Fruit fly (Drosophila melanogaster) whole organism, embryonic: Measurements from ENCODE around the gene scyl.

Experiments used
- Abd-B ChIP-seq: fragments of 200-800 bp; sonication (Bioruptor generic); optimal IDR thresholded peaks from 2 replicates; lab custom pipeline; 2018; ENCODE audit warnings: missing biosample characterization, mild to moderate bottlenecking, missing genetic modification characterization, moderate library complexity
- Atf3 ChIP-seq: fragments of 200-800 bp; sonication (Bioruptor generic); optimal IDR thresholded peaks from 3 replicates; lab custom pipeline; 2016; ENCODE audit warnings: missing biosample characterization, missing genetic modification characterization
- Bteb2 ChIP-seq: fragments of 200-800 bp; sonication (Bioruptor generic); optimal IDR thresholded peaks from 2 replicates; lab custom pipeline; 2016; ENCODE audit warnings: missing biosample characterization, missing genetic modification characterization
- CG10209 ChIP-seq: fragments of 200-800 bp; sonication (Bioruptor generic); optimal IDR thresholded peaks from 3 replicates; lab custom pipeline; 2017; ENCODE audit warnings: missing biosample characterization, mild to moderate bottlenecking, missing genetic modification characterization, missing genetic modification reagents
- CG10462 ChIP-seq: fragments of 200-800 bp; sonication (Bioruptor generic); optimal IDR thresholded peaks from 2 replicates; lab custom pipeline; 2016; ENCODE audit warnings: missing biosample characterization, missing genetic modification characterization
- CG12769 ChIP-seq: fragments of 200-800 bp; sonication (Bioruptor generic); optimal IDR thresholded peaks from 2 replicates; lab custom pipeline; 2019; ENCODE audit warnings: missing biosample characterization, mild to moderate bottlenecking, missing genetic modification characterization, moderate library complexity
- CG13287 ChIP-seq: fragments of 200-800 bp; sonication (Bioruptor generic); IDR thresholded peaks from 2 replicates; pipeline ENCODE4 v1.3.6; 2022; ENCODE audit warnings: missing biosample characterization, missing genetic modification characterization; ENCODE audit not compliant: partially characterized antibody
- CG13424 ChIP-seq: fragments of 200-800 bp; sonication (Bioruptor generic); optimal IDR thresholded peaks from 2 replicates; lab custom pipeline; 2019; ENCODE audit warnings: missing biosample characterization, mild to moderate bottlenecking, missing genetic modification characterization, moderate library complexity
- CG13624 ChIP-seq: fragments of 200-800 bp; sonication (Bioruptor generic); optimal IDR thresholded peaks from 2 replicates; lab custom pipeline; 2016; ENCODE audit warnings: missing biosample characterization, missing genetic modification characterization
- CG14441 ChIP-seq: fragments of 200-800 bp; sonication (Bioruptor generic); IDR thresholded peaks from 2 replicates; pipeline ENCODE4 v1.3.6; 2022; ENCODE audit warnings: missing biosample characterization, missing genetic modification characterization
- CG1603 ChIP-seq: fragments of 200-800 bp; sonication (Bioruptor generic); optimal IDR thresholded peaks from 2 replicates; lab custom pipeline; 2019; ENCODE audit warnings: missing biosample characterization, mild to moderate bottlenecking, missing genetic modification characterization, moderate library complexity
- CG1647 ChIP-seq: fragments of 200-800 bp; sonication (Bioruptor generic); optimal IDR thresholded peaks from 3 replicates; lab custom pipeline; 2016; ENCODE audit warnings: missing biosample characterization, missing genetic modification characterization
- CG16863 ChIP-seq: fragments of 200-800 bp; sonication (Bioruptor generic); optimal IDR thresholded peaks from 3 replicates; lab custom pipeline; 2016; ENCODE audit warnings: missing biosample characterization, missing genetic modification characterization
- CG17802 ChIP-seq: fragments of 200-800 bp; sonication (Bioruptor generic); optimal IDR thresholded peaks from 2 replicates; lab custom pipeline; 2018; ENCODE audit warnings: missing biosample characterization, mild to moderate bottlenecking, missing genetic modification characterization, moderate library complexity
- CG30431 ChIP-seq: fragments of 200-800 bp; sonication (Bioruptor generic); optimal IDR thresholded peaks from 2 replicates; lab custom pipeline; 2017; ENCODE audit warnings: missing biosample characterization, missing genetic modification characterization
- CG33557 ChIP-seq: fragments of 200-800 bp; sonication (Bioruptor generic); optimal IDR thresholded peaks from 2 replicates; lab custom pipeline; 2019; ENCODE audit warnings: missing biosample characterization, mild to moderate bottlenecking, missing genetic modification characterization, moderate library complexity
- CG4424 ChIP-seq: fragments of 200-800 bp; sonication (Bioruptor generic); optimal IDR thresholded peaks from 3 replicates; lab custom pipeline; 2016; ENCODE audit warnings: missing biosample characterization, missing genetic modification characterization
- CG4820 ChIP-seq: fragments of 200-800 bp; sonication (Bioruptor generic); optimal IDR thresholded peaks from 3 replicates; lab custom pipeline; 2016; ENCODE audit warnings: missing biosample characterization, missing genetic modification characterization
- CG5953 ChIP-seq: fragments of 200-800 bp; sonication (Bioruptor generic); IDR thresholded peaks from 2 replicates; pipeline ENCODE4 v1.3.6; 2022; ENCODE audit warnings: missing biosample characterization, missing genetic modification characterization
- CG6854 ChIP-seq: fragments of 200-800 bp; sonication (Bioruptor generic); optimal IDR thresholded peaks from 3 replicates; lab custom pipeline; 2017; ENCODE audit warnings: missing biosample characterization, mild to moderate bottlenecking, missing genetic modification characterization
- CG7556 ChIP-seq: fragments of 200-800 bp; sonication (Bioruptor generic); optimal IDR thresholded peaks from 2 replicates; lab custom pipeline; 2017; ENCODE audit warnings: missing biosample characterization, mild to moderate bottlenecking, missing genetic modification characterization
- CG7839 ChIP-seq: fragments of 200-800 bp; sonication (Bioruptor generic); optimal IDR thresholded peaks from 3 replicates; lab custom pipeline; 2018; ENCODE audit warnings: missing biosample characterization, mild to moderate bottlenecking, missing genetic modification characterization, moderate library complexity
- CG8478 ChIP-seq: fragments of >200 bp; optimal IDR thresholded peaks from 2 replicates; lab custom pipeline; 2018
- CG9437 ChIP-seq: fragments of 200-800 bp; sonication (Bioruptor generic); optimal IDR thresholded peaks from 2 replicates; lab custom pipeline; 2018; ENCODE audit warnings: missing biosample characterization, mild to moderate bottlenecking, missing genetic modification characterization
- Chrac-16 ChIP-seq: fragments of 200-800 bp; sonication (Bioruptor generic); optimal IDR thresholded peaks from 3 replicates; lab custom pipeline; 2016; ENCODE audit warnings: missing biosample characterization, missing genetic modification characterization
- CrebB ChIP-seq: fragments of 200-800 bp; sonication (Bioruptor generic); optimal IDR thresholded peaks from 3 replicates; lab custom pipeline; 2018; ENCODE audit warnings: missing biosample characterization, mild to moderate bottlenecking, missing genetic modification characterization
- Dad ChIP-seq: fragments of 200-800 bp; sonication (Bioruptor generic); optimal IDR thresholded peaks from 3 replicates; lab custom pipeline; 2016; ENCODE audit warnings: missing biosample characterization, missing genetic modification characterization
- Deaf1 ChIP-seq: fragments of 200-800 bp; optimal IDR thresholded peaks from 3 replicates; lab custom pipeline; 2019; ENCODE audit warnings: missing biosample characterization, mild to moderate bottlenecking, missing genetic modification characterization, moderate library complexity
- Dll ChIP-seq: fragments of 200-800 bp; sonication (Bioruptor generic); IDR thresholded peaks from 4 replicates; pipeline ENCODE4 v1.3.6; 2022; ENCODE audit warnings: missing biosample characterization, missing genetic modification characterization; ENCODE audit not compliant: partially characterized antibody
- Hr3 ChIP-seq: fragments of 200-800 bp; sonication (Bioruptor generic); optimal IDR thresholded peaks from 3 replicates; lab custom pipeline; 2016; ENCODE audit warnings: missing biosample characterization, missing genetic modification characterization
- Hr51 ChIP-seq, 2 experiments: fragments of 200-800 bp; sonication (Bioruptor generic); optimal IDR thresholded peaks; 2 replicates in 1 of 2; 3 replicates in 1 of 2; lab custom pipeline; 2016 to 2018; ENCODE audit warnings: missing biosample characterization in 2 of 2, missing genetic modification characterization in 2 of 2, mild to moderate bottlenecking in 1 of 2, moderate library complexity in 1 of 2
- NK7.1 ChIP-seq: fragments of 200-800 bp; sonication (Bioruptor generic); optimal IDR thresholded peaks from 3 replicates; lab custom pipeline; 2016; ENCODE audit warnings: missing biosample characterization, missing genetic modification characterization
- Nf-YA ChIP-seq: fragments of 200-800 bp; sonication (Bioruptor generic); IDR thresholded peaks from 2 replicates; pipeline ENCODE4 v1.3.6; 2022; ENCODE audit warnings: missing biosample characterization, missing genetic modification characterization
- Oli ChIP-seq: fragments of 200-800 bp; sonication (Bioruptor generic); optimal IDR thresholded peaks from 2 replicates; lab custom pipeline; 2018; ENCODE audit warnings: missing biosample characterization, mild to moderate bottlenecking, missing genetic modification characterization, moderate library complexity
- Sox102F ChIP-seq: fragments of 200-800 bp; sonication (Bioruptor generic); optimal IDR thresholded peaks from 2 replicates; lab custom pipeline; 2018; ENCODE audit warnings: missing biosample characterization, mild to moderate bottlenecking, missing genetic modification characterization, moderate library complexity
- ci ChIP-seq: fragments of 200-800 bp; sonication (Bioruptor generic); IDR thresholded peaks from 3 replicates; pipeline ENCODE4 v1.3.6; 2022; ENCODE audit warnings: missing biosample characterization, missing genetic modification characterization
- crp ChIP-seq, 2 experiments: fragments of 200-800 bp; sonication (Bioruptor generic); optimal IDR thresholded peaks; 2 replicates in 1 of 2; 3 replicates in 1 of 2; lab custom pipeline; 2017; ENCODE audit warnings: missing biosample characterization in 2 of 2, missing genetic modification characterization in 2 of 2, mild to moderate bottlenecking in 1 of 2, moderate library complexity in 1 of 2
- fd96Cb ChIP-seq: fragments of 200-800 bp; sonication (Bioruptor generic); optimal IDR thresholded peaks from 2 replicates; lab custom pipeline; 2018; ENCODE audit warnings: missing biosample characterization, mild to moderate bottlenecking, missing genetic modification characterization, moderate library complexity
- grau ChIP-seq: fragments of 200-800 bp; optimal IDR thresholded peaks from 3 replicates; lab custom pipeline; 2019; ENCODE audit warnings: missing biosample characterization, mild to moderate bottlenecking, missing genetic modification characterization, moderate library complexity
- gsb-n ChIP-seq: fragments of 200-800 bp; sonication (Bioruptor generic); optimal IDR thresholded peaks from 3 replicates; lab custom pipeline; 2018; ENCODE audit warnings: missing biosample characterization, mild to moderate bottlenecking, missing genetic modification characterization
- knrl ChIP-seq: fragments of 200-800 bp; sonication (Bioruptor generic); IDR thresholded peaks from 3 replicates; pipeline ENCODE4 v1.3.6; 2022; ENCODE audit warnings: missing biosample characterization, missing genetic modification characterization; ENCODE audit not compliant: partially characterized antibody
- lola ChIP-seq, 3 experiments: fragments of >200 bp in 2 of 3; fragments of 200-800 bp in 1 of 3; sonication (Bioruptor generic) in 1 of 3; optimal IDR thresholded peaks; 2 replicates each; lab custom pipeline; 2017 to 2019; ENCODE audit warnings: missing biosample characterization in 3 of 3, missing genetic modification characterization in 3 of 3, mild to moderate bottlenecking in 1 of 3, moderate library complexity in 1 of 3
- org-1 ChIP-seq: fragments of 200-800 bp; sonication (Bioruptor generic); optimal IDR thresholded peaks from 2 replicates; lab custom pipeline; 2017; ENCODE audit warnings: missing biosample characterization, missing genetic modification characterization
- phol ChIP-seq: fragments of 200-800 bp; sonication (Bioruptor generic); optimal IDR thresholded peaks from 3 replicates; lab custom pipeline; 2018; ENCODE audit warnings: missing biosample characterization, mild to moderate bottlenecking, missing genetic modification characterization, moderate library complexity
- sima ChIP-seq: fragments of 200-800 bp; sonication (Bioruptor generic); optimal IDR thresholded peaks from 2 replicates; lab custom pipeline; 2016; ENCODE audit warnings: missing biosample characterization, missing genetic modification characterization
- unpg ChIP-seq: fragments of 200-800 bp; sonication (Bioruptor generic); optimal IDR thresholded peaks from 3 replicates; lab custom pipeline; 2018; ENCODE audit warnings: missing biosample characterization, mild to moderate bottlenecking, missing genetic modification characterization, moderate library complexity
- vvl ChIP-seq: fragments of 200-800 bp; sonication (Bioruptor generic); IDR thresholded peaks from 2 replicates; pipeline ENCODE4 v1.3.6; 2022; ENCODE audit warnings: missing biosample characterization, missing genetic modification characterization
- yki ChIP-seq: fragments of >200 bp; optimal IDR thresholded peaks from 3 replicates; lab custom pipeline; 2018
- zfh1 ChIP-seq: fragments of 200-800 bp; sonication (Bioruptor generic); IDR thresholded peaks from 3 replicates; pipeline ENCODE4 v1.3.6; 2022; ENCODE audit warnings: missing biosample characterization, missing genetic modification characterization

scyl gene

DNA sequence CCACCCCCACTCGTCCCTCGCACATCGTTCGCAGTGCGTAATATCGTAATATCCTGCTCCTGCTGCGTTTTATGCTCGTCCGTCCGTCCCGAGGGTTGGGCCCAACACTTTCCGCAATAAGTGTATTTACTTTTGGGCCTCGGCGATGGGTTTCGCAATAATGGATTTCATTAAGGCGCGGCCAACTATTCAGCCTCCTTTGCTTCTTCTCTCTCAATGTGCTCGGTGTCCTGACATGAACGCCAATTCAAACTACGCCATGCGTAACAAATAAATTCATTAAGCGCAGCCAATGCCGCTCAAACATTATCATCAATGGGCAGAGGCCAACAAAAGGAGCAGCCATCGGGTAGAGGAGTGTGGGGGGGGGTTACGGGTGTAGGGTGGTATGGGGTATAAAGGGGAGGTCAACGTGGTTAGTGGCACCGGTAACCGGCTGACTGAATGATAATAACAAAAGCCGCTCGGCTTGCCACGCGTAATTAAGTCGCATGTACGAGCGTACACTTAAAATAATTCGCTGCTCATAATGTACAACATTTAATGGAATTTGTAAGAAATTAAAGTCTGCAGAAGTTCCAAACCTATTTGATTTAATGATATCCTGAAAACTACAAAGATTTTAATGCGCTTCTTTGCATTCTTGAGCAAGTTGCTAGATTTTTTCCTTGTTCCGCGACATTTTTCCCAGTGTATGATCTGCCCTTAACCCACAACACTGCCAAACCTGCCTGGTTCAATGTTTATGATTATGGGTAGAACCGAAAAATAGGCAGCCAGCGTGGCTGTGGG is 51.5 kb downstream of the scyl start (continued):
- TF ChIP-seq knrl (GFP tag; lab: Robert Waterston, UW) (no peak), gsb-n (tag; lab: Kevin White, UChicago) (peak; percentile 8), CG5953 (GFP tag; lab: Robert Waterston, UW) (no peak), CG12769 (tag; lab: Kevin White, UChicago) (peak; percentile 18), CG13624 (peak; percentile 53), CG33557 (GFP tag; lab: Kevin White, UChicago) (peak; percentile 6), CG10209 (GFP tag; lab: Kevin White, UChicago) (peak; percentile 17), crp (GFP tag; optimal IDR thresholded peaks at IDR 0.05; lab: Kevin White, UChicago) (no peak), unpg (peak; percentile 45), CG1647 (GFP tag; lab: Kevin White, UChicago) (no peak), CG4820 (GFP tag; lab: Kevin White, UChicago) (peak; percentile 63), Nf-YA (GFP tag; lab: Robert Waterston, UW) (0 out of 2 replicates have a peak, but pooled peaks have one; percentile 13), CG1603 (tag; lab: Kevin White, UChicago) (peak; percentile 41), ci (GFP tag; lab: Robert Waterston, UW) (peak; percentile 54; the same call in 1 of the 3 replicates), CG8478 (no peak), CG13424 (peak; percentile 43), Oli (tag; lab: Kevin White, UChicago) (peak; percentile 63), CG7556 (GFP tag; lab: Kevin White, UChicago) (peak; percentile 18), Dad (GFP tag; lab: Kevin White, UChicago) (peak; percentile 3), fd96Cb (peak; percentile 53), Abd-B (peak; percentile 14), Atf3 (GFP tag; lab: Kevin White, UChicago) (no peak), org-1 (GFP tag; lab: Kevin White, UChicago) (peak; percentile 3), CG7839 (tag; lab: Kevin White, UChicago) (peak; percentile 61), vvl (GFP tag; lab: Robert Waterston, UW) (peak; percentile 55), CG30431 (GFP tag; lab: Kevin White, UChicago) (peak; percentile 43), Sox102F (GFP tag; lab: Kevin White, UChicago) (peak; percentile 38), CG10462 (GFP tag; lab: Kevin White, UChicago) (no peak), lola (GFP tag; optimal IDR thresholded peaks at IDR 0.05; lab: Kevin White, UChicago) (peak in 1 of 3 experiments; percentile 55), Deaf1 (tag; lab: Kevin White, UChicago) (no peak), CrebB (tag; lab: Kevin White, UChicago) (no peak), zfh1 (peak; percentile 24; the same call in 1 of the 3 replicates), Hr51 (GFP tag; optimal IDR thresholded peaks at IDR 0.05; lab: Kevin White, UChicago) (peak in 1 of 2 experiments; percentile 54), CG4424 (GFP tag; lab: Kevin White, UChicago) (peak; percentile 24), CG13287 (no peak), Chrac-16 (GFP tag; lab: Kevin White, UChicago) (peak; percentile 29), CG9437 (GFP tag; lab: Kevin White, UChicago) (no peak), Bteb2 (GFP tag; lab: Kevin White, UChicago) (peak; percentile 20), Hr3 (GFP tag; lab: Kevin White, UChicago) (peak; percentile 25), CG14441 (GFP tag; lab: Robert Waterston, UW) (no peak), yki (no peak), grau (tag; lab: Kevin White, UChicago) (peak; percentile 55), Dll (GFP tag; lab: Robert Waterston, UW) (no peak), sima (GFP tag; lab: Kevin White, UChicago) (no peak), NK7.1 (GFP tag; lab: Kevin White, UChicago) (peak; percentile 34), CG17802 (tag; lab: Kevin White, UChicago) (no peak), CG16863 (GFP tag; lab: Kevin White, UChicago) (peak; percentile 37), phol (peak; percentile 46), CG6854 (GFP tag; lab: Kevin White, UChicago) (no peak)
